Fruit fly (Drosophila melanogaster) whole organism, embryonic: ENCODE measurements around the gene CG13984.

Source experiments
- Blimp-1 ChIP-seq: fragments of 200-800 bp; sonication (Bioruptor generic); optimal IDR thresholded peaks from 3 replicates; lab custom pipeline; 2018; ENCODE audit warnings: missing biosample characterization, missing genetic modification characterization, mild to moderate bottlenecking, moderate library complexity, missing genetic modification reagents
- CG10267 ChIP-seq: fragments of 200-800 bp; sonication (Bioruptor generic); optimal IDR thresholded peaks from 2 replicates; lab custom pipeline; 2018; ENCODE audit warnings: missing biosample characterization, mild to moderate bottlenecking, missing genetic modification characterization, moderate library complexity
- CG10431 ChIP-seq: fragments of 200-800 bp; sonication (Bioruptor generic); optimal IDR thresholded peaks from 3 replicates; lab custom pipeline; 2018; ENCODE audit warnings: missing biosample characterization, mild to moderate bottlenecking, missing genetic modification characterization
- CG11456 ChIP-seq: fragments of 200-800 bp; sonication (Bioruptor generic); IDR thresholded peaks from 3 replicates; pipeline ENCODE4 v1.3.6; 2022; ENCODE audit warnings: missing biosample characterization, missing genetic modification characterization
- CG12391 ChIP-seq: fragments of 200-800 bp; sonication (Bioruptor generic); optimal IDR thresholded peaks from 3 replicates; lab custom pipeline; 2018; ENCODE audit warnings: missing biosample characterization, mild to moderate bottlenecking, missing genetic modification characterization, moderate library complexity
- CG12942 ChIP-seq: fragments of 200-800 bp; sonication (Bioruptor generic); optimal IDR thresholded peaks from 3 replicates; lab custom pipeline; 2016; ENCODE audit warnings: missing biosample characterization, missing genetic modification characterization
- CG17912 ChIP-seq: fragments of 200-800 bp; sonication (Bioruptor generic); optimal IDR thresholded peaks from 2 replicates; lab custom pipeline; 2018; ENCODE audit warnings: missing biosample characterization, mild to moderate bottlenecking, missing genetic modification characterization
- CG2120 ChIP-seq: fragments of 200-800 bp; sonication (Bioruptor generic); optimal IDR thresholded peaks from 3 replicates; lab custom pipeline; 2016; ENCODE audit warnings: missing biosample characterization, missing genetic modification characterization
- CG2712 ChIP-seq: fragments of 200-800 bp; optimal IDR thresholded peaks from 3 replicates; lab custom pipeline; 2019; ENCODE audit warnings: missing biosample characterization, mild to moderate bottlenecking, missing genetic modification characterization, moderate library complexity
- CG2875 ChIP-seq: fragments of 200-800 bp; sonication (Bioruptor generic); optimal IDR thresholded peaks from 2 replicates; lab custom pipeline; 2017; ENCODE audit warnings: missing biosample characterization, mild to moderate bottlenecking, missing genetic modification characterization, missing genetic modification reagents
- CG3065 ChIP-seq: fragments of 200-800 bp; sonication (Bioruptor generic); optimal IDR thresholded peaks from 2 replicates; lab custom pipeline; 2016; ENCODE audit warnings: missing biosample characterization, missing genetic modification characterization
- CG4424 ChIP-seq: fragments of 200-800 bp; sonication (Bioruptor generic); optimal IDR thresholded peaks from 3 replicates; lab custom pipeline; 2016; ENCODE audit warnings: missing biosample characterization, missing genetic modification characterization
- CG6689 ChIP-seq: fragments of 200-800 bp; sonication (Bioruptor generic); IDR thresholded peaks from 2 replicates; pipeline ENCODE4 v1.3.6; 2022; ENCODE audit warnings: missing biosample characterization, missing genetic modification characterization
- CG7745 ChIP-seq: fragments of 200-800 bp; sonication (Bioruptor generic); optimal IDR thresholded peaks from 2 replicates; lab custom pipeline; 2018; ENCODE audit warnings: missing biosample characterization, mild to moderate bottlenecking, missing genetic modification characterization, moderate library complexity
- CG8359 ChIP-seq: fragments of 200-800 bp; sonication (Bioruptor generic); optimal IDR thresholded peaks from 2 replicates; lab custom pipeline; 2017; ENCODE audit warnings: missing biosample characterization, mild to moderate bottlenecking, missing genetic modification characterization, borderline replicate concordance
- CG8478 ChIP-seq: fragments of >200 bp; optimal IDR thresholded peaks from 2 replicates; lab custom pipeline; 2018
- CG9215 ChIP-seq: fragments of 200-800 bp; sonication (Bioruptor generic); IDR thresholded peaks from 2 replicates; pipeline ENCODE4 v1.3.6; 2022; ENCODE audit warnings: missing biosample characterization, missing genetic modification characterization
- Camta ChIP-seq: fragments of 200-800 bp; sonication (Bioruptor generic); optimal IDR thresholded peaks from 2 replicates; lab custom pipeline; 2016; ENCODE audit warnings: missing biosample characterization, missing genetic modification characterization
- D ChIP-seq, 2 experiments: fragments of 200-800 bp in 1 of 2; fragments of >200 bp in 1 of 2; sonication (Bioruptor generic) in 1 of 2; optimal IDR thresholded peaks; 2 replicates in 1 of 2; 3 replicates in 1 of 2; lab custom pipeline; 2017; ENCODE audit warnings: mild to moderate bottlenecking in 1 of 2, missing biosample characterization in 1 of 2, missing genetic modification characterization in 1 of 2, missing genetic modification reagents in 1 of 2
- Dek ChIP-seq: fragments of 200-800 bp; sonication (Bioruptor generic); optimal IDR thresholded peaks from 3 replicates; lab custom pipeline; 2019; ENCODE audit warnings: missing biosample characterization, mild to moderate bottlenecking, missing genetic modification characterization, moderate library complexity
- E2f1 ChIP-seq: fragments of 200-800 bp; sonication (Bioruptor generic); IDR thresholded peaks from 2 replicates; pipeline ENCODE4 v1.3.6; 2022; ENCODE audit warnings: missing biosample characterization, missing genetic modification characterization
- Fer1 ChIP-seq: fragments of 200-800 bp; sonication (Bioruptor generic); optimal IDR thresholded peaks from 2 replicates; lab custom pipeline; 2017; ENCODE audit warnings: missing biosample characterization, mild to moderate bottlenecking, missing genetic modification characterization
- H15 ChIP-seq: fragments of 200-800 bp; sonication (Bioruptor generic); IDR thresholded peaks from 3 replicates; pipeline ENCODE4 v1.3.6; 2022; ENCODE audit warnings: missing biosample characterization, missing genetic modification characterization
- Meics ChIP-seq: fragments of 200-800 bp; sonication (Bioruptor generic); optimal IDR thresholded peaks from 2 replicates; lab custom pipeline; 2017; ENCODE audit warnings: missing biosample characterization, mild to moderate bottlenecking, missing genetic modification characterization
- Neu2 ChIP-seq: fragments of 200-800 bp; sonication (Bioruptor generic); optimal IDR thresholded peaks from 3 replicates; lab custom pipeline; 2016; ENCODE audit warnings: missing biosample characterization, missing genetic modification characterization, borderline replicate concordance
- Ssrp ChIP-seq: fragments of 200-800 bp; sonication (Bioruptor generic); optimal IDR thresholded peaks from 2 replicates; lab custom pipeline; 2018; ENCODE audit warnings: missing biosample characterization, mild to moderate bottlenecking, missing genetic modification characterization, moderate library complexity
- Xbp1 ChIP-seq: fragments of 200-800 bp; sonication (Bioruptor generic); optimal IDR thresholded peaks from 3 replicates; lab custom pipeline; 2016; ENCODE audit warnings: missing biosample characterization, mild to moderate bottlenecking, missing genetic modification characterization
- bcd ChIP-seq: fragments of 200-800 bp; sonication (Bioruptor generic); optimal IDR thresholded peaks from 2 replicates; lab custom pipeline; 2017; ENCODE audit warnings: missing biosample characterization, mild to moderate bottlenecking, missing genetic modification characterization
- bsh ChIP-seq, 2 experiments: fragments of 200-800 bp; sonication (Bioruptor generic); optimal IDR thresholded peaks; 2 replicates each; lab custom pipeline; 2017 to 2018; ENCODE audit warnings: mild to moderate bottlenecking in 2 of 2, missing biosample characterization in 2 of 2, missing genetic modification characterization in 2 of 2, moderate library complexity in 1 of 2
- da ChIP-seq: fragments of 200-800 bp; sonication (Bioruptor generic); optimal IDR thresholded peaks from 2 replicates; lab custom pipeline; 2016; ENCODE audit warnings: missing biosample characterization, missing genetic modification characterization
- ems ChIP-seq: fragments of 200-800 bp; sonication (Bioruptor generic); optimal IDR thresholded peaks from 3 replicates; lab custom pipeline; 2016; ENCODE audit warnings: missing biosample characterization, missing genetic modification characterization
- ftz-f1 ChIP-seq: fragments of 200-800 bp; sonication (Bioruptor generic); optimal IDR thresholded peaks from 2 replicates; lab custom pipeline; 2016; ENCODE audit warnings: missing biosample characterization, missing genetic modification characterization
- gem ChIP-seq: fragments of 200-800 bp; sonication (Bioruptor generic); optimal IDR thresholded peaks from 2 replicates; lab custom pipeline; 2019; ENCODE audit warnings: missing biosample characterization, mild to moderate bottlenecking, missing genetic modification characterization, moderate library complexity
- hkb ChIP-seq, 2 experiments: fragments of 200-800 bp in 1 of 2; fragments of >200 bp in 1 of 2; sonication (Bioruptor generic) in 1 of 2; IDR thresholded peaks in 1 of 2; optimal IDR thresholded peaks in 1 of 2; 2 replicates each; pipeline versions ENCODE4 v1.3.6 to Lab custom; 2017 to 2022; ENCODE audit warnings: missing biosample characterization in 1 of 2, missing genetic modification characterization in 1 of 2
- kah ChIP-seq: fragments of 200-800 bp; sonication (Bioruptor generic); optimal IDR thresholded peaks from 2 replicates; lab custom pipeline; 2018; ENCODE audit warnings: missing biosample characterization, mild to moderate bottlenecking, missing genetic modification characterization
- ken ChIP-seq: fragments of 200-800 bp; sonication (Bioruptor generic); IDR thresholded peaks from 3 replicates; pipeline ENCODE4 v1.3.6; 2022; ENCODE audit warnings: missing biosample characterization, missing genetic modification characterization
- klu ChIP-seq: fragments of 200-800 bp; sonication (Bioruptor generic); IDR thresholded peaks from 2 replicates; pipeline ENCODE4 v1.3.6; 2022; ENCODE audit warnings: missing biosample characterization, missing genetic modification characterization
- lola ChIP-seq, 3 experiments: fragments of >200 bp in 2 of 3; fragments of 200-800 bp in 1 of 3; sonication (Bioruptor generic) in 1 of 3; optimal IDR thresholded peaks; 2 replicates each; lab custom pipeline; 2017 to 2019; ENCODE audit warnings: missing biosample characterization in 3 of 3, missing genetic modification characterization in 3 of 3, mild to moderate bottlenecking in 1 of 3, moderate library complexity in 1 of 3
- nom ChIP-seq: fragments of 200-800 bp; sonication (Bioruptor generic); optimal IDR thresholded peaks from 2 replicates; lab custom pipeline; 2017; ENCODE audit warnings: missing biosample characterization, missing genetic modification characterization, mild to moderate bottlenecking, moderate library complexity, missing genetic modification reagents
- onecut ChIP-seq: fragments of 200-800 bp; sonication (Bioruptor generic); IDR thresholded peaks from 2 replicates; pipeline ENCODE4 v1.3.6; 2022; ENCODE audit warnings: missing biosample characterization, missing genetic modification characterization
- pzg ChIP-seq: fragments of 200-800 bp; sonication (Bioruptor generic); optimal IDR thresholded peaks from 3 replicates; lab custom pipeline; 2018; ENCODE audit warnings: missing biosample characterization, mild to moderate bottlenecking, missing genetic modification characterization, moderate library complexity
- sc ChIP-seq, 3 experiments: fragments of >200 bp in 2 of 3; fragments of 200-800 bp in 1 of 3; sonication (Bioruptor generic) in 1 of 3; optimal IDR thresholded peaks; 2 replicates in 2 of 3; 3 replicates in 1 of 3; lab custom pipeline; 2017; ENCODE audit warnings: mild to moderate bottlenecking in 1 of 3, missing biosample characterization in 1 of 3, missing genetic modification characterization in 1 of 3, missing genetic modification reagents in 1 of 3
- schlank ChIP-seq: fragments of 200-800 bp; sonication (Bioruptor generic); optimal IDR thresholded peaks from 2 replicates; lab custom pipeline; 2018; ENCODE audit warnings: missing biosample characterization, mild to moderate bottlenecking, missing genetic modification characterization
- sob ChIP-seq: fragments of 200-800 bp; sonication (Bioruptor generic); IDR thresholded peaks from 2 replicates; pipeline ENCODE4 v1.3.6; 2022; ENCODE audit warnings: missing biosample characterization, missing genetic modification characterization
- sqz ChIP-seq: fragments of 200-800 bp; sonication (Bioruptor generic); optimal IDR thresholded peaks from 3 replicates; lab custom pipeline; 2018; ENCODE audit warnings: missing biosample characterization, mild to moderate bottlenecking, missing genetic modification characterization
- zen2 ChIP-seq: fragments of 200-800 bp; sonication (Bioruptor generic); IDR thresholded peaks from 3 replicates; pipeline ENCODE4 v1.3.6; 2022; ENCODE audit warnings: missing biosample characterization, missing genetic modification characterization; ENCODE audit not compliant: partially characterized antibody

Gene CG13984

DNA sequence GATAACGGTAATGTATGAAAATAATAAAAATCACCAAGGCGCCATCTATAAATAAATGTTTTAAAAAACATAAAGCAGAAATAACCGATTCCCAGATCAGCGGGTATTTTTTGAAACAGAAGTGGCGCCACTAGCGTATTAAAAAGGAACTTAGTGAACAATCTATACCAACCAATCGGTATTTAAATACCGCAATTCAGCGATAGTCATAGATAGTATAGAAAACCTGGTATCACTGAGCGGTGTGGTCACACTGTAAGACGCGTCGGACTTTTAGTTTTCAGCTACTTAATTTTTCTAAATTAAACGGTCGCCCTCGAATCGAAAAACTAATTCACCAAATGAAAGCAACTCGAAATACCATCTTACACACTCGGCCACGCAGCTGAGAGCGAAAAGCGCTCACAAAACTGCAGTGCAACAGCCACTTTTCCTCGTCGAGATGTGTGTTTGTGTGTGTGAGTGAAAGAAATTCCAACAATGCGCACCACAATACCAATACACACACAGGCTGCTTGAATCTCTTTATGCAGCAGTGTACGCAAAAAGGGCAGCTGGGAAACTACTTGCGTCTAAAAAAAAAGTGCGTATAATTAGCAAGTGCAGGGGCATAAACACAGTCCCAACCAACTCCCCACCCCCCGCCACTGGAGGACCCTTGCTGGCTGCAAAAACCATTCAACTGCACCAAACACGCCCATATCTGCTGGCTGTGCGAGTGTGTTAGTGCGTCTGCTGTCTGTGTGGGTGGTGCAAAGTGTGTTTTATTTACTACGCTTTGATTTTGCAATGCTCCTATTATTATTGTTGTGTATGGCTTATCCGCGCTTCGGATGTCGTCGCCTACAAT lies 15.1 kb downstream of the CG13984 start, which contains the start of gene PDZ-GEF (continued):
- peak; percentile 27 for TF ChIP-seq CG12942 (GFP tag; lab: Kevin White, UChicago)
- no peak for TF ChIP-seq nom (GFP tag; lab: Kevin White, UChicago)
- peak; percentile 49 for TF ChIP-seq sob (GFP tag; lab: Robert Waterston, UW)
- peak; percentile 35 for TF ChIP-seq da (GFP tag; lab: Kevin White, UChicago)
- peak; percentile 89 for TF ChIP-seq pzg (GFP tag; lab: Kevin White, UChicago)
- TF ChIP-seq CG6689, result peak; percentile 30
- TF ChIP-seq gem (tag; lab: Kevin White, UChicago), result no peak
- no peak for TF ChIP-seq CG17912
- no peak for TF ChIP-seq schlank
- TF ChIP-seq CG2875 (GFP tag; lab: Kevin White, UChicago), result no peak
- TF ChIP-seq lola (GFP tag; optimal IDR thresholded peaks at IDR 0.05; lab: Kevin White, UChicago), result peak in 1 of 3 experiments; percentile 89
- TF ChIP-seq H15 (GFP tag; lab: Robert Waterston, UW), result peak; percentile 69; the same call in 2 of the 3 replicates
- TF ChIP-seq sqz (GFP tag; lab: Kevin White, UChicago), result no peak
- TF ChIP-seq sc (optimal IDR thresholded peaks at IDR 0.05; lab: Kevin White, UChicago), result no peak
- TF ChIP-seq sc (GFP tag; optimal IDR thresholded peaks at IDR 0.05; lab: Kevin White, UChicago), result peak; percentile 27
- TF ChIP-seq zen2, result no peak
- TF ChIP-seq onecut (GFP tag; lab: Robert Waterston, UW), result peak; percentile 53; the same call in 1 of the 2 replicates
- TF ChIP-seq Fer1 (GFP tag; lab: Kevin White, UChicago), result peak; percentile 24
- no peak for TF ChIP-seq CG10431
- peak; percentile 47 for TF ChIP-seq Dek (tag; lab: Kevin White, UChicago)
- peak in 1 of 2 experiments; percentile 47 for TF ChIP-seq bsh (GFP tag; optimal IDR thresholded peaks at IDR 0.05; lab: Kevin White, UChicago)
- peak; percentile 38 for TF ChIP-seq bcd (GFP tag; lab: Kevin White, UChicago)
- TF ChIP-seq CG8359 (GFP tag; lab: Kevin White, UChicago), result no peak
- no peak for TF ChIP-seq ems (GFP tag; lab: Kevin White, UChicago)
- peak; percentile 46 for TF ChIP-seq Blimp-1
- no peak for TF ChIP-seq kah
- peak; percentile 46 for TF ChIP-seq CG12391 (tag; lab: Kevin White, UChicago)
- no peak for TF ChIP-seq hkb (optimal IDR thresholded peaks at IDR 0.05; lab: Kevin White, UChicago)
- TF ChIP-seq hkb (GFP tag; IDR thresholded peaks at IDR 0.05; lab: Robert Waterston, UW), result 0 out of 2 replicates have a peak, but pooled peaks have one; percentile 14
- peak; percentile 15 for TF ChIP-seq CG7745 (tag; lab: Kevin White, UChicago)
- no peak for TF ChIP-seq CG3065 (GFP tag; lab: Kevin White, UChicago)
- peak; percentile 67 for TF ChIP-seq D (optimal IDR thresholded peaks at IDR 0.05; lab: Kevin White, UChicago)
- no peak for TF ChIP-seq D (GFP tag; optimal IDR thresholded peaks at IDR 0.05; lab: Kevin White, UChicago)
- no peak for TF ChIP-seq Ssrp (tag; lab: Kevin White, UChicago)
- peak; percentile 70 for TF ChIP-seq CG4424 (GFP tag; lab: Kevin White, UChicago)
- TF ChIP-seq ftz-f1 (GFP tag; lab: Kevin White, UChicago), result no peak
- TF ChIP-seq CG11456, result peak; percentile 90
- TF ChIP-seq klu (GFP tag; lab: Robert Waterston, UW), result no peak
- no peak for TF ChIP-seq E2f1 (GFP tag; lab: Robert Waterston, UW)
- TF ChIP-seq CG8478, result peak; percentile 97
- TF ChIP-seq CG9215, result no peak
- TF ChIP-seq ken, result peak; percentile 67; the same call in 2 of the 3 replicates
- TF ChIP-seq Camta, result peak; percentile 39
- TF ChIP-seq Meics (GFP tag; lab: Kevin White, UChicago), result no peak
- peak; percentile 77 for TF ChIP-seq Xbp1
- TF ChIP-seq CG2712 (tag; lab: Kevin White, UChicago), result peak; percentile 67
- peak; percentile 68 for TF ChIP-seq CG10267 (tag; lab: Kevin White, UChicago)
- no peak for TF ChIP-seq Neu2 (GFP tag; lab: Kevin White, UChicago)
- TF ChIP-seq CG2120 (GFP tag; lab: Kevin White, UChicago), result peak; percentile 57
